Worm (Caenorhabditis elegans) whole organism, L4/young adult: ENCODE results near the gene phyh-1.

Source experiments
- W03F9.2 ChIP-seq: fragments of 150-350 bp; optimal IDR thresholded peaks from 2 replicates; lab custom pipeline; 2014; ENCODE audit warnings: missing biosample characterization, missing genetic modification characterization
- dao-5 ChIP-seq: sonication (generic microtip); optimal IDR thresholded peaks from 2 replicates; lab custom pipeline; 2016; ENCODE audit warnings: missing genotype, missing genetic modification characterization, moderate library complexity, missing compliant biosample characterization
- him-1 ChIP-seq: sonication (generic microtip); optimal IDR thresholded peaks from 2 replicates; lab custom pipeline; 2016; ENCODE audit warnings: missing genotype, missing genetic modification reagents, missing genetic modification characterization, missing compliant biosample characterization

phyh-1 gene

DNA sequence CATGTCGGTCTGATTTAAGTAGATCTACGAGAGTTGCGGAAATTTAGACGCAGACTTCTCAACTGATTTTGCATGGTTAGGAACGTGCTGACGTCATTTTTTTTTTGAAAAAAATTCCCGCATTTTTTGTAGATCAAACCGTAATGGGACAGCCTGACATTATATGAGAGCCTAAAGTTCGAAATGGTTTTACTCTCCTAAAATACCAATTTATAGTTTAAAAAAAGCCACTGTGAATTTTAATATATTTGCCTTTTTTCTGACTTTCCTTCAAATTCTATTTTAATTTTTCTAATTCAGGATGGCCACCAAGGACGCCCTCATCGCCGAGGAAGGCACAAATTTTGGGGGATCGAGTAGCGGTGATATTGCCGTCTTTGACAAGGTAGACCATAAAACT, 9.8 kb upstream of the phyh-1 start, which contains the start of gene atgp-1:
atgp-1 (plus strand) TSS at position 301 of the 400 bp plus-strand sequence.
- TF ChIP-seq him-1 (tag; lab: Kevin White, UChicago) (no peak), dao-5 (tag; lab: Kevin White, UChicago) (no peak)

- TF ChIP-seq W03F9.2 (tag; lab: Kevin White, UChicago) (peak; percentile 12), him-1 (tag; lab: Kevin White, UChicago) (no peak)
These were observed 9.4 kb upstream of the phyh-1 start for ce11 chrIV:17268628-17269027.

DNA sequence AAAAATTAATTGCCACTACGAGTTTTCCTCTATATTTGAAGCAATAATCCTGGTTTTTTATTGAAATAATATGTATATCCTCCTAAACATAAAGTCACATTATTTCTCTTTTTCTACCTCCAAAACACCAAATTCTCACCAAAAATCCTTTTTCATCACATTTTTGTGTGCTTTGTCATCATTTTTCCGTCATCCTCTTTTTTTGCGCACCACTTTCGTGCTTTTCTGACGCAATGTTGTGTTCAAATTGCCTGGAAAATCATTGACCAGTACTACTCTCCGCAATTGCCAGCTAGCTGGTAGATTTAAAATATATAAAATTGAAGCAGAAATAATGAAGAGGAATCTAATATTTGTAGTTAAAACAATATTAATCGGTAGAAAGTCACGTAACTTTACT, 8.9 kb upstream of the phyh-1 start:
- TF ChIP-seq W03F9.2 (tag; lab: Kevin White, UChicago): no peak
- no peak for TF ChIP-seq him-1 (tag; lab: Kevin White, UChicago)
- no peak for TF ChIP-seq dao-5 (tag; lab: Kevin White, UChicago)

DNA sequence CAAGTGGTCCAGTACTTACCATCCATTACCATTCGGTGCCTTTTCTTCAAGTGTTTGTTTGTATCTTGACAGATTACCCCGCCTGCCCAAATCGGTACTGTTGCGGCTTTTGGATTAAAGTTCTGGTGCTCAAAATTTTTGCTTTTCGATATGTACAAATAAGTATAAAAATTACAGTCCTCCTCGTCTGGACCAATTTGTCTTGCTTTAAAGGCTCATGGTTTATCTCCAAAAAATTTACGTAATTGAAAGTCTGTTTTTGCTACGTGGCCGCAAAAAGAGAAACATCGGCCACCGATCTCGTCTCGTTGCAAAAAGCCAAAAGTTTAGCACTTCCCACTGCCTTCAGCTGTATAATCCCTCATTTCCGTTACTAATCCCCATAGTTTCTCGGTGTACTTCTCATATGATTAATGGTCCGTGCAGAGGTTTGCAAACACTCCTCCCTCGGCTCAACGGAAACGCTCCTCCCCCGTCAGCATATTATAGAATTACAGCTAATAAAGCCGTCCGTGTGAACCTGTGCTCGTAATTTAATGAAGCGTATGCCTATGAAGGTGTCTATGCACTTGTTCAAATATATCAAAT, 8.2 kb upstream of the phyh-1 start:
- TF ChIP-seq dao-5 (tag; lab: Kevin White, UChicago) (no peak), W03F9.2 (tag; lab: Kevin White, UChicago) (no peak), him-1 (tag; lab: Kevin White, UChicago) (no peak)

DNA sequence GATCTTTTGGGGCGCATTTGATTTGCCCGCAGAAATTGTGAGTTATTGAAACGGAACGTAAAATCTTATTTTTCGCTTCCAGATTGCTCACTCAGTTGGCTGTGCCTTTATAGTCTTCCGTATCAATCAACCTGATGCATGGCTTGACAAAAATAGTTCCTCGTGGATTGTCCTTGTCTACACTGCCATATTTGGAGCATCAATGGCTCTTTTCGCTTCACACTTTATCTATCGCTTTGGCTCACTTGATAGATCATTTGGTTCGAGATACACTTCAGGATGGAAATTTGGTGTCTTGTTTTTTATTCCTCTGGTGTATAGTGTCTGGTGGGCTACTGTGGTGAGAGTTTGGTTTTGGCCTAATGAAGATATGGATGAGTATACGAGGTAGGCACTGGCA, 6.5 kb upstream of the phyh-1 start:
- TF ChIP-seq dao-5 (tag; lab: Kevin White, UChicago): no peak
- no peak for TF ChIP-seq him-1 (tag; lab: Kevin White, UChicago)
- TF ChIP-seq W03F9.2 (tag; lab: Kevin White, UChicago): no peak

DNA sequence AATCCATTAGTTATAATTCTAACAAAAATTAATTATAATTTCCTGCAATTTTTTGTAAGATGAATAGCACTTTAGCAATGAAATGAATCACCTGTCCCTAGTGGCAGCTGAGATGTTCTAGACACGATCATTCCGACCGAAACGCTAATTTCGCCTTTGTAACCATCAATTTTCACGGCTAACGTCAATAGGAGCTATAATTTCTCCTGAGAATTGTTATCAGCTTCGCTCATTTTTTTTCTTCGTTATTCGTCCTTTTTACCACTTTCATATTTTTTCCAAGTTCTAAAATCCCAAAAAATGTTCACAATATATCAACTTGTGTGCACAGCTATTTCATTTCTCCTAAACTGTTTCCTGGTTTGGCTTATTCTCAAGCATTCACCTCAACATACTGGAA, 6.1 kb upstream of the phyh-1 start, which contains the start of gene str-187:
str-187 (plus strand) TSS at position 301 of the 400 bp plus-strand sequence.
- TF ChIP-seq dao-5 (tag; lab: Kevin White, UChicago): no peak
- no peak for TF ChIP-seq him-1 (tag; lab: Kevin White, UChicago)
- TF ChIP-seq W03F9.2 (tag; lab: Kevin White, UChicago): no peak

- TF ChIP-seq him-1 (tag; lab: Kevin White, UChicago) (no peak), dao-5 (tag; lab: Kevin White, UChicago) (no peak), W03F9.2 (tag; lab: Kevin White, UChicago) (no peak)
These were observed 5.5 kb upstream of the phyh-1 start, which contains the start of gene F26D10.13 for ce11 chrIV:17264714-17265113. Gene F26D10.13 (minus strand): TSS chrIV:17264814.

DNA sequence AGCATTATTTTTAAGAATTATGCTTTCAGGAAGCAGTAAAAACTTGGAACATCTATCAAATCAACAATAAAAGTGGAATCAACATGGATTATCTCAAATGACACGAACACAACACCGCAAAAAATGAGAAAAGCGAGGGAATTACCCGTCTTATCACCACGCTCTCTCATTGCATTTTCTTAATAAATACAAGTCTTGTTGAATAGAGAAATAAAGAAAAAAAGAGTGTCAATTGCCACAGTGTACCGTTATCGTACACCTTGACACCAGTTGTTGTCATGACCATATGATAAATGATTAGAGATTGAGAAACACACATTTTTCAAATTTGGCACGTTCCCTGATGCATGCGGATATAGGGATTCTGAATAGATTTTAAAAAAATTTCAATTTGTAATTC, 4.5 kb upstream of the phyh-1 start:
- no peak for TF ChIP-seq him-1 (tag; lab: Kevin White, UChicago)
- TF ChIP-seq dao-5 (tag; lab: Kevin White, UChicago): no peak
- no peak for TF ChIP-seq W03F9.2 (tag; lab: Kevin White, UChicago)

ce11 chrIV:17262385-17262784, 3.2 kb upstream of the phyh-1 start, which contains the start of gene ZK550.6:
Gene ZK550.6 (minus strand): TSS chrIV:17262485.
- TF ChIP-seq dao-5 (tag; lab: Kevin White, UChicago) (no peak), him-1 (tag; lab: Kevin White, UChicago) (no peak), W03F9.2 (tag; lab: Kevin White, UChicago) (no peak)

DNA sequence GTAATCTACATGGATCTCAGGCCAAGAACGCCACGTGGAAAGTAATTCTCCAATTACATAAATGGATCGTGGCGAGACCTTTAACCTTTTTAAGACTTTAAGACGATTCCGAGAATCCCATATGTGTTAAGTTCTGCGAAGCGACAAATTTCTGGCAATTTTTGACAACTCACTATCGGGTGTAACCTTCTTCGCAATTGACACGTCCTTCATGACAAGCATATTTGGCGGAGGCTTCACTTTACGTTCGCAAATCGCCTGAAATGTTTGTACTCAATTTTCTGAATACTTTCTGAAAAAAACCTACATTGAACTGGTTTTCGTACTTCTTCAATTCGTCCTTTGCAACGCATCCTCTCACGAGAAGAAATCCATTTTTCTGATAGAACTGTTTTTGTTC, 386 bp downstream of the phyh-1 start:
- no peak for TF ChIP-seq W03F9.2 (tag; lab: Kevin White, UChicago)
- TF ChIP-seq dao-5 (tag; lab: Kevin White, UChicago): no peak
- no peak for TF ChIP-seq him-1 (tag; lab: Kevin White, UChicago)

DNA sequence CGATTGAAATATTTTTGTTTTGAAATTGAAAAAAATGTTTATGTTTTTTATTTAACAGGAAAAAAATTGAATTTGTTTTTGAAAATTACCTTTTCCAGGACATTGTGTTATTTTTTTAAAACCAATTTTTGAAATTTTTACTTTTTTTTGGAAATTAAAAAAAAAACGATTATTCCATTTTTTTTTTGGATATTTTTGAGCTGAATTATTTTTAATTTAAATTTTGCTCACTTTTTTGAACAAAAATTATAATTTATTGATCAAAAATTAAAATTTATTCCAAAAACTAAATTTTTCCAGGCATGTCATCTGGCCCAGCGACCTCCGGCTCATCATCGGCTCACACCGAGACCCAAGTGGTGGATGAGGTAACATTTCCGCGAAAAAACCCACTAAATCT, 4.2 kb downstream of the phyh-1 start, which contains the start of gene gtf-2E1:
gtf-2E1 (plus strand) TSS at position 301 of the 400 bp plus-strand sequence.
- TF ChIP-seq W03F9.2 (tag; lab: Kevin White, UChicago): no peak
- no peak for TF ChIP-seq dao-5 (tag; lab: Kevin White, UChicago)
- no peak for TF ChIP-seq him-1 (tag; lab: Kevin White, UChicago)

- TF ChIP-seq W03F9.2 (tag; lab: Kevin White, UChicago): no peak
- no peak for TF ChIP-seq dao-5 (tag; lab: Kevin White, UChicago)
- TF ChIP-seq him-1 (tag; lab: Kevin White, UChicago): no peak
These were observed 5.8 kb downstream of the phyh-1 start for ce11 chrIV:17253435-17253834.

ce11 chrIV:17249691-17250181, 9.5 kb downstream of the phyh-1 start, which contains the start of gene eelo-2:
Gene eelo-2 (plus strand): TSS chrIV:17250131.
- TF ChIP-seq dao-5 (tag; lab: Kevin White, UChicago) (no peak), him-1 (tag; lab: Kevin White, UChicago) (peak; percentile 82), W03F9.2 (tag; lab: Kevin White, UChicago) (peak; percentile 98)

DNA sequence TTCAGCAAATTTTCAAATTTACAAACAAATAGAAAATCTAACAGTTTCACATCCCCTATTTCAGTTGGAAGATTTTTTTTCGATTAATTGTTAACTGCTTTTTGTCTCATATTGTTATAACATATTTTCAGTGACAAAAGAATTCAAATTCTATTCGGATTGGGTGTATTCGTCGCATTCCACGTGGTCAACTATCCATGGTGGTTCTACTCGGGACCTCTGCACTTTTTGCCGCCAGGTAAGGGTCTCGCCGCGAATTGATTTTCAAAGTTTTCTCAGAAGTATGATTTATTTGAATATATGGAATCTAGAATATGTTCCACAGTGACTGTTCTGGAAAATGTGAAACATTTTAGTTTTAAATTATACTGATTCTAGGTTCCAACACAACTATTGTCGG, 10.7 kb downstream of the phyh-1 start:
- no peak for TF ChIP-seq dao-5 (tag; lab: Kevin White, UChicago)
- no peak for TF ChIP-seq him-1 (tag; lab: Kevin White, UChicago)
- TF ChIP-seq W03F9.2 (tag; lab: Kevin White, UChicago): no peak
